Fruit fly (Drosophila melanogaster) whole organism, wandering third instar larva: ENCODE data around the gene CG43064.

ENCODE experiments used
- Dfd ChIP-seq: fragments of >200 bp; optimal IDR thresholded peaks from 2 replicates; lab custom pipeline; 2017; ENCODE audit warnings: missing biosample characterization, missing genetic modification characterization
- Myc ChIP-seq: fragments of >200 bp; optimal IDR thresholded peaks from 2 replicates; lab custom pipeline; 2017
- br ChIP-seq: fragments of 200-800 bp; sonication (Bioruptor generic); optimal IDR thresholded peaks from 2 replicates; lab custom pipeline; 2016; ENCODE audit warnings: missing biosample characterization, missing genetic modification characterization
- lola ChIP-seq: fragments of >200 bp; optimal IDR thresholded peaks from 2 replicates; lab custom pipeline; 2017; ENCODE audit warnings: missing biosample characterization, missing genetic modification characterization
- usp ChIP-seq: fragments of >200 bp; optimal IDR thresholded peaks from 2 replicates; lab custom pipeline; 2017; ENCODE audit warnings: missing biosample characterization, missing genetic modification characterization

DNA sequence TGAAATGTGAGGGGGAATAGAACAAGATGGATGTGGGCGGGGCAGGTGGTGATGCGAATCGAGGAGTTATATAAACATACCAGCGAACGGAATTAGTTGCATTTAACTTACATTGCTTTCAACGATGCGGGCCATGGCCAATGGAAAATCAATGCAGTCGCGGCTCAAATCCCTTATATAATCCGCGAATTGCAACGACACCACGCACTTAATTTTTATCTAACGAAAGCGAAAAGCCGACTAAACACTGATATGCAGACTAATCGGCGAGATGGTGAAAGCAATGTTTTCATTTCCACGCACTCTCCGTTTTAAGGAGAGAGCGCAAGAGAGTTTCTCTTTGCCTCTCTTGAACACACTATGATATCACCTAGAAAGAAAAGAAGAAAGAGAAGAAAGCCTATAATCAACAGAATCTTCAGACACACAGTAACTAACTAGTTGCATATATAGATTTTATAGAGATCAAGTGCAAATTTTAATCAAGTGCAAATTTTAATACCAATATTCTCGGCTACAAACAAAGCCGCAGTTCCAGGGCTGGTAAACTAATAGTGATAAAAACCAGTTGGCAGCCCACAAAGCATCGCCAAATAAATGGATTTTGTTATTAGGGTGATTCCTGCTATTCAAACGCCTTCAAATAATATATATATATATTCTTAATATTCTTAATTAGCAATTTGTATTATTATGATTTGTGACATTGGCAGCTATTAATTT, 14.6 kb downstream of the CG43064 start, which contains the start of the genes CG11597 and CG5946:
- TF ChIP-seq Myc (lab: Kevin White, UChicago) (no peak), br (GFP tag; lab: Kevin White, UChicago) (no peak), usp (GFP tag; lab: Kevin White, UChicago) (no peak), lola (no peak), Dfd (no peak)
